Fruit fly (Drosophila melanogaster): Measurements from ENCODE around the gene CG34124.
A peak's percentile ranks its signal among the peaks of the same experiment; 100 is the strongest.

Gene CG34124

dm6 chr2L:4995010-4995836 is 37.0 kb downstream of the CG34124 start (continued):
- TF ChIP-seq HHEX (GFP tag; optimal IDR thresholded peaks at IDR 0.05) = no peak
- peak; percentile 22; the same call in 1 of the 2 replicates for TF ChIP-seq Scr (GFP tag; IDR thresholded peaks at IDR 0.05; ENCODE audit: partially characterized antibody)
- TF ChIP-seq inv (GFP tag; IDR thresholded peaks at IDR 0.05; ENCODE audit: partially characterized antibody) = no peak
- no peak for TF ChIP-seq HLH54F (GFP tag; optimal IDR thresholded peaks at IDR 0.05)
- no peak for TF ChIP-seq CG1233 (GFP tag; optimal IDR thresholded peaks at IDR 0.05)
- no peak for TF ChIP-seq peb (GFP tag; IDR thresholded peaks at IDR 0.05)
- TF ChIP-seq E2f2 (GFP tag; IDR thresholded peaks at IDR 0.05) = no peak
- peak; percentile 71 for TF ChIP-seq Deaf1 (tag; optimal IDR thresholded peaks at IDR 0.05)
- peak; percentile 50 for TF ChIP-seq sens (GFP tag)
- TF ChIP-seq dpn (GFP tag; optimal IDR thresholded peaks at IDR 0.05) = no peak
- no peak for TF ChIP-seq sna (GFP tag; IDR thresholded peaks at IDR 0.05; ENCODE audit: partially characterized antibody)
- no peak for TF ChIP-seq ewg (GFP tag; optimal IDR thresholded peaks at IDR 0.05)
- TF ChIP-seq Trl (optimal IDR thresholded peaks at IDR 0.05) = peak; percentile 52 to 77
- no peak for TF ChIP-seq Trl (GFP tag; optimal IDR thresholded peaks at IDR 0.05)
- no peak for TF ChIP-seq Atf6 (GFP tag; IDR thresholded peaks at IDR 0.05)
- TF ChIP-seq yki (optimal IDR thresholded peaks at IDR 0.05) = no peak
- no peak for TF ChIP-seq CG1602 (GFP tag; optimal IDR thresholded peaks at IDR 0.05)
- no peak for TF ChIP-seq CG30403 (GFP tag; optimal IDR thresholded peaks at IDR 0.05)
- TF ChIP-seq CG13296 (GFP tag; optimal IDR thresholded peaks at IDR 0.05) = peak; percentile 11
- TF ChIP-seq CG12769 (tag; optimal IDR thresholded peaks at IDR 0.05) = peak; percentile 66
- TF ChIP-seq CG2889 (GFP tag; IDR thresholded peaks at IDR 0.05) = no peak
- no peak for TF ChIP-seq CG3847 (GFP tag; IDR thresholded peaks at IDR 0.05)
- TF ChIP-seq Antp (GFP tag; optimal IDR thresholded peaks at IDR 0.05) = no peak
- TF ChIP-seq CG10267 (tag; optimal IDR thresholded peaks at IDR 0.05) = no peak
- no peak for TF ChIP-seq CG17912 (GFP tag; optimal IDR thresholded peaks at IDR 0.05)
- TF ChIP-seq CG18619 (GFP tag; optimal IDR thresholded peaks at IDR 0.05) = no peak
- peak; percentile 86 for TF ChIP-seq sd (tag; optimal IDR thresholded peaks at IDR 0.05)
- TF ChIP-seq schlank (tag; optimal IDR thresholded peaks at IDR 0.05) = no peak
- no peak for TF ChIP-seq ems (GFP tag; optimal IDR thresholded peaks at IDR 0.05)
- TF ChIP-seq CG33557 (GFP tag; optimal IDR thresholded peaks at IDR 0.05) = no peak
- TF ChIP-seq CG5953 (GFP tag; IDR thresholded peaks at IDR 0.05) = no peak
- TF ChIP-seq Lhr (GFP tag; optimal IDR thresholded peaks at IDR 0.05) = no peak
- no peak for TF ChIP-seq sc (optimal IDR thresholded peaks at IDR 0.05)
- no peak for TF ChIP-seq sc (GFP tag; optimal IDR thresholded peaks at IDR 0.05)
- no peak for TF ChIP-seq tll (GFP tag; optimal IDR thresholded peaks at IDR 0.05)
- TF ChIP-seq CG17385 (GFP tag; optimal IDR thresholded peaks at IDR 0.05) = peak; percentile 34
- TF ChIP-seq Awh (GFP tag; IDR thresholded peaks at IDR 0.05) = no peak
- TF ChIP-seq Meics (GFP tag; optimal IDR thresholded peaks at IDR 0.05) = no peak
- no peak for TF ChIP-seq corto (GFP tag; optimal IDR thresholded peaks at IDR 0.05)
- no peak for TF ChIP-seq gcm (GFP tag; optimal IDR thresholded peaks at IDR 0.05)
- no peak for TF ChIP-seq kay (GFP tag; optimal IDR thresholded peaks at IDR 0.05)
- TF ChIP-seq Neu2 (GFP tag; optimal IDR thresholded peaks at IDR 0.05; ENCODE audit: borderline replicate concordance) = no peak
- TF ChIP-seq hth (optimal IDR thresholded peaks at IDR 0.05) = no peak

Data from whole organism, embryonic.